Worm (Caenorhabditis elegans) whole organism, L1 larva: ENCODE results near the gene F36A4.3.
A peak's percentile ranks its signal among the peaks of the same experiment; 100 is the strongest.

Experiments used
- C04F5.9 ChIP-seq: sonication (generic microtip); optimal IDR thresholded peaks from 2 replicates; lab custom pipeline; 2016; ENCODE audit warnings: missing genetic modification characterization, missing compliant biosample characterization
- aly-2 ChIP-seq: fragments of 150-350 bp; optimal IDR thresholded peaks from 2 replicates; lab custom pipeline; 2014; ENCODE audit warnings: missing biosample characterization, missing genetic modification characterization
- blmp-1 ChIP-seq: fragments of 150-350 bp; optimal IDR thresholded peaks from 2 replicates; lab custom pipeline; 2014; ENCODE audit warnings: missing biosample characterization, missing genetic modification characterization
- ceh-8 ChIP-seq: fragments of 200-800 bp; sonication (Bioruptor generic); optimal IDR thresholded peaks from 2 replicates; lab custom pipeline; 2018; ENCODE audit warnings: mild to moderate bottlenecking, missing genetic modification characterization, moderate library complexity, missing compliant biosample characterization
- ceh-90 ChIP-seq: sonication (generic microtip); optimal IDR thresholded peaks from 2 replicates; lab custom pipeline; 2016; ENCODE audit warnings: missing genetic modification characterization, missing compliant biosample characterization
- dpl-1 ChIP-seq, 3 experiments: fragments of 150-350 bp in 2 of 3; sonication (generic microtip) in 1 of 3; optimal IDR thresholded peaks; 2 replicates each; lab custom pipeline; 2014 to 2017; ENCODE audit warnings: missing biosample characterization in 3 of 3, missing genetic modification characterization in 3 of 3, missing genetic modification reagents in 3 of 3
- dsc-1 ChIP-seq: sonication (generic microtip); optimal IDR thresholded peaks from 2 replicates; lab custom pipeline; 2016; ENCODE audit warnings: mild to moderate bottlenecking, missing genetic modification characterization, missing compliant biosample characterization
- efl-1 ChIP-seq, 4 experiments: fragments of 150-350 bp; optimal IDR thresholded peaks in 3 of 4; peaks in 1 of 4; 1 replicate in 1 of 4; 2 replicates in 3 of 4; lab custom pipeline; 2014; ENCODE audit warnings: missing biosample characterization in 2 of 4, missing genetic modification characterization in 2 of 4, missing genetic modification reagents in 2 of 4
- egl-13 ChIP-seq: sonication (generic microtip); optimal IDR thresholded peaks from 2 replicates; lab custom pipeline; 2016; ENCODE audit warnings: missing genotype, missing genetic modification reagents, missing genetic modification characterization, missing compliant biosample characterization
- elt-3 ChIP-seq, 6 experiments: fragments of 150-350 bp in 1 of 6; sonication (generic microtip); optimal IDR thresholded peaks; 2 replicates each; lab custom pipeline; 2017 to 2018; ENCODE audit warnings: missing biosample characterization in 6 of 6, missing genetic modification characterization in 6 of 6, inconsistent platforms in 1 of 6
- fkh-4 ChIP-seq: sonication (generic microtip); optimal IDR thresholded peaks from 2 replicates; lab custom pipeline; 2016; ENCODE audit warnings: missing compliant biosample characterization, missing genetic modification characterization, borderline replicate concordance
- fos-1 ChIP-seq: fragments of 150-350 bp; optimal IDR thresholded peaks from 2 replicates; lab custom pipeline; 2014; ENCODE audit warnings: missing biosample characterization, missing genetic modification characterization
- grh-1 ChIP-seq: fragments of 200-800 bp; sonication (Bioruptor generic); IDR thresholded peaks from 2 replicates; pipeline ENCODE4 v1.3.6; 2022; ENCODE audit warnings: missing genetic modification reagents, missing genetic modification characterization, missing compliant biosample characterization
- hlh-17 ChIP-seq: fragments of 200-800 bp; sonication (Bioruptor generic); optimal IDR thresholded peaks from 2 replicates; lab custom pipeline; 2018; ENCODE audit warnings: missing genetic modification characterization, mild to moderate bottlenecking, missing compliant biosample characterization, moderate library complexity, borderline replicate concordance
- irx-1 ChIP-seq: sonication (generic microtip); optimal IDR thresholded peaks from 2 replicates; lab custom pipeline; 2016; ENCODE audit warnings: missing genetic modification characterization, missing compliant biosample characterization
- jun-1 ChIP-seq: fragments of 150-350 bp; optimal IDR thresholded peaks from 2 replicates; lab custom pipeline; 2014; ENCODE audit warnings: missing biosample characterization, missing genetic modification reagents, missing genetic modification characterization
- lin-15B ChIP-seq: fragments of 150-350 bp; sonication (generic microtip); optimal IDR thresholded peaks from 3 replicates; lab custom pipeline; 2014; ENCODE audit warnings: missing biosample characterization, missing genetic modification characterization
- lin-35 ChIP-seq, 2 experiments: fragments of 150-350 bp; optimal IDR thresholded peaks; 2 replicates each; lab custom pipeline; 2014; ENCODE audit warnings: missing biosample characterization in 2 of 2, missing genetic modification characterization in 2 of 2, missing genetic modification reagents in 2 of 2
- lin-39 ChIP-seq: fragments of 150-350 bp; optimal IDR thresholded peaks from 2 replicates; lab custom pipeline; 2014; ENCODE audit warnings: missing biosample characterization, missing genetic modification reagents, missing genetic modification characterization
- mab-9 ChIP-seq: fragments of 200-800 bp; sonication (Bioruptor generic); IDR thresholded peaks from 2 replicates; pipeline ENCODE4 v1.3.6; 2022; ENCODE audit warnings: missing genetic modification reagents, missing genetic modification characterization, missing compliant biosample characterization
- mep-1 ChIP-seq: fragments of 150-350 bp; optimal IDR thresholded peaks from 2 replicates; lab custom pipeline; 2014; ENCODE audit warnings: missing biosample characterization, missing genetic modification characterization
- nhr-12 ChIP-seq: sonication (generic microtip); optimal IDR thresholded peaks from 2 replicates; lab custom pipeline; 2017; ENCODE audit warnings: missing biosample characterization, missing genetic modification characterization
- nhr-20 ChIP-seq: sonication (generic microtip); optimal IDR thresholded peaks from 2 replicates; lab custom pipeline; 2016; ENCODE audit warnings: mild to moderate bottlenecking, missing genetic modification characterization, missing compliant biosample characterization
- nhr-28 ChIP-seq: fragments of 150-350 bp; optimal IDR thresholded peaks from 2 replicates; lab custom pipeline; 2014; ENCODE audit warnings: missing biosample characterization, missing genetic modification characterization
- nhr-47 ChIP-seq: sonication (generic microtip); optimal IDR thresholded peaks from 2 replicates; lab custom pipeline; 2016; ENCODE audit warnings: mild to moderate bottlenecking, missing genetic modification characterization, moderate library complexity, missing compliant biosample characterization
- nhr-76 ChIP-seq: sonication (generic microtip); optimal IDR thresholded peaks from 2 replicates; lab custom pipeline; 2017; ENCODE audit warnings: missing biosample characterization, missing genetic modification characterization
- nhr-84 ChIP-seq: sonication (generic microtip); optimal IDR thresholded peaks from 2 replicates; lab custom pipeline; 2017; ENCODE audit warnings: missing biosample characterization, missing genetic modification characterization
- nhr-85 ChIP-seq: sonication (generic microtip); peaks from one replicate; lab custom pipeline; 2016; ENCODE audit warnings: missing genetic modification characterization, inconsistent platforms, missing compliant biosample characterization
- nhr-90 ChIP-seq: sonication (generic microtip); optimal IDR thresholded peaks from 2 replicates; lab custom pipeline; 2016; ENCODE audit warnings: mild to moderate bottlenecking, missing genetic modification characterization, missing compliant biosample characterization; ENCODE audit not compliant: poor library complexity
- pag-3 ChIP-seq: sonication (generic microtip); optimal IDR thresholded peaks from 2 replicates; lab custom pipeline; 2017; ENCODE audit warnings: missing genetic modification characterization, mild to moderate bottlenecking, missing compliant biosample characterization, antibody characterized with exemption, borderline replicate concordance; ENCODE audit not compliant: insufficient read depth
- pax-3 ChIP-seq: fragments of 200-800 bp; sonication (Bioruptor generic); optimal IDR thresholded peaks from 2 replicates; lab custom pipeline; 2018; ENCODE audit warnings: mild to moderate bottlenecking, missing genetic modification characterization, moderate library complexity, missing compliant biosample characterization
- skn-1 ChIP-seq: fragments of 150-350 bp; optimal IDR thresholded peaks from 2 replicates; lab custom pipeline; 2014; ENCODE audit warnings: missing biosample characterization, missing genetic modification characterization
- snpc-4 ChIP-seq: fragments of 150-350 bp; optimal IDR thresholded peaks from 2 replicates; lab custom pipeline; 2014; ENCODE audit warnings: missing biosample characterization, missing genetic modification characterization
- sup-37 ChIP-seq: fragments of 200-800 bp; sonication (Bioruptor generic); optimal IDR thresholded peaks from 2 replicates; lab custom pipeline; 2018; ENCODE audit warnings: mild to moderate bottlenecking, missing genetic modification characterization, missing compliant biosample characterization
- unc-30 ChIP-seq: sonication (generic microtip); optimal IDR thresholded peaks from 2 replicates; lab custom pipeline; 2017; ENCODE audit warnings: missing biosample characterization, missing genetic modification characterization
- unc-62 ChIP-seq: fragments of 150-350 bp; optimal IDR thresholded peaks from 2 replicates; lab custom pipeline; 2014; ENCODE audit warnings: missing biosample characterization, missing genetic modification reagents, missing genetic modification characterization
- vab-15 ChIP-seq: sonication (generic microtip); optimal IDR thresholded peaks from 2 replicates; lab custom pipeline; 2017; ENCODE audit warnings: missing genotype, mild to moderate bottlenecking, missing genetic modification characterization, missing compliant biosample characterization
- zip-4 ChIP-seq: fragments of 200-800 bp; sonication (Bioruptor generic); optimal IDR thresholded peaks from 2 replicates; lab custom pipeline; 2018; ENCODE audit warnings: mild to moderate bottlenecking, missing genetic modification characterization, moderate library complexity, missing compliant biosample characterization
- ztf-4 ChIP-seq: fragments of 150-350 bp; optimal IDR thresholded peaks from 2 replicates; lab custom pipeline; 2014; ENCODE audit warnings: missing biosample characterization, missing genetic modification characterization

Gene F36A4.3

DNA sequence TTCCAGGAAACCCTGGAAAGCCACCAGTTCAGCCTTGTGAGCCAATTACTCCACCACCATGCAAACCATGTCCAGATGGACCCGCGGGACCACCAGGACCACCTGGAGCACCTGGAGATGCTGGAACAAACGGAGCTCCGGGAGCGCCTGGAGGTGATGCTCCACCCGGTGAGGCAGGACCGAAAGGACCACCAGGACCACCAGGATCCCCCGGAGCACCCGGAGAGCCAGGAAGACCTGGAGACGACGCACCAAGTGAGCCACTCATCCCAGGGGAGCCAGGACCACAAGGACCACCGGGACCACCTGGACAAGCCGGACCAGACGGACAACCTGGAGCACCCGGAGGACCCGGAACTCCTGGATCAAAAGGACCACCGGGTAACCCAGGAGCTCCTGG lies 4.8 kb upstream of the F36A4.3 start:
- no peak for TF ChIP-seq mab-9 (GFP tag; lab: Robert Waterston, UW)
- peak; percentile 74 for TF ChIP-seq ceh-8 (GFP tag; lab: Kevin White, UChicago)

DNA sequence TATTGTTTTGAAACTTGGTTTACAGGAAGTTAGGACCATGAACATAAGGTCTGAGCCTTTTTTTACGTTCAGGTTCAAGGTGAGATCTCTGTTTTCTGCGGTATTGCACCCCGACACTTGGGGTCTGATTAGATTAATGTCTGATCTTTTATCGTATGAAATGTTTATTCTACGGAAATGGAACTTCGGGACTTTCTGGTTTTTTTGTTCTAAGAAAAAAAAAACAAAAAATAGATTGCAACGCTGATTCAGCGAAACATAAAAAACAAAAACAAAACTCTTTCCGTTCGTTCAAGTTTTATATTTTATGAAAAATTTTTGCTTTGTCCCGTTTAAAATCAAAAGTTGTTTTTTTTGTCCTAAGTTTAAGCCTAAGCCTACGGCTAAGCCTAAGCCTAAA lies 4.2 kb upstream of the F36A4.3 start, which contains the start of gene F36A4.5:
F36A4.5 (plus strand) TSS at position 301 of the 400 bp plus-strand sequence.
- no peak for TF ChIP-seq nhr-85 (tag; lab: Kevin White, UChicago)
- no peak for TF ChIP-seq nhr-12 (tag; lab: Kevin White, UChicago)
- TF ChIP-seq vab-15, result no peak
- no peak for TF ChIP-seq aly-2 (tag; lab: Kevin White, UChicago)
- TF ChIP-seq ceh-90, result no peak
- no peak for TF ChIP-seq ztf-4
- no peak for TF ChIP-seq zip-4
- TF ChIP-seq fkh-4 (tag; lab: Kevin White, UChicago), result no peak
- no peak for TF ChIP-seq lin-35 (GFP tag; optimal IDR thresholded peaks at IDR 0.05; lab: Kevin White, UChicago)
- TF ChIP-seq lin-15B (tag; lab: Kevin White, UChicago), result no peak
- TF ChIP-seq skn-1, result no peak
- TF ChIP-seq nhr-28 (tag; lab: Kevin White, UChicago), result no peak
- no peak for TF ChIP-seq ceh-8 (GFP tag; lab: Kevin White, UChicago)
- no peak for TF ChIP-seq lin-39 (tag; lab: Kevin White, UChicago)
- TF ChIP-seq jun-1 (tag; lab: Kevin White, UChicago), result no peak
- no peak for TF ChIP-seq mep-1 (tag; lab: Kevin White, UChicago)
- TF ChIP-seq unc-62 (GFP tag; lab: Kevin White, UChicago), result no peak
- TF ChIP-seq dsc-1 (tag; lab: Kevin White, UChicago), result no peak

DNA sequence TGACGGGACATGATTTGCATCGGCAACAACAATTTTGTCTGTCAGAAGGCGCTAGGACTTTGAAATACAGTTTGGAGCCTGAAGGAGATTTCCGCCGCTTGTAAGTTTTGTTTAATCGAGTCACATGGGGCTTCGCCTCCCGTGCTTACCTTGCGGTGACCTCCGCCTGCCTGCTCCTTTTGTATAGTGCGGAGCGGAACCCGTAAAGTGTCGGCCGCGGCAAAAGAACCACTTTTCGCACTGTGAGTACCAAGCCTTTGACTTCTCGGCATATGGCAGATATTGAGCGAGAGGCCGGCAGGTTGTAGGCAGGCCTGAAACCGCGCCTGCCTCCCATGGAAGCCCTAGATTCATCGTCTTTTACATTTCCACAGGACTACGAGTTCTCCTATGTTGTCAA lies 3.5 kb upstream of the F36A4.3 start:
- TF ChIP-seq pag-3 (no peak), nhr-47 (tag; lab: Kevin White, UChicago) (no peak), nhr-85 (tag; lab: Kevin White, UChicago) (peak; percentile 37), snpc-4 (peak; percentile 63)
- TF ChIP-seq, all 84 proteins: peak for 2

DNA sequence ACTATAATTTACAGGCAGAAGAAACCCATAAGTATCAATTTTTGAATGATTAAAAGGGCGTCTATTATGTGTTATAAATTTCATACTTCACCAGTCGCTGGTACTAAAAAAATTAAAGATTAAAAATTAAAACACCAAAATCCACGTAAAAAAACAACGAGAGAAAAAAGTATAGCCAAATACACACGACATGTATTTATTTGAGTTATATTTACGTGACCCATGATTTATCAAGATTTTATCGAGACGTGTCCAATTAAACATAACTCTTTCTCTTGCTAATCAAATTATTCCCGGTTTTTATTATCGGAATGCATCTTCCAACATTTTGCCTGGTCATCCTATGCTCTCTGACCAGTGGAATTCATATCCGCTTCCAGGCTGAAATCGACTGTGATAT lies 2.1 kb upstream of the F36A4.3 start, which contains the start of gene F36A4.4:
F36A4.4 (plus strand) TSS at position 301 of the 400 bp plus-strand sequence.
- no peak for TF ChIP-seq elt-3 (tag; optimal IDR thresholded peaks at IDR 0.05; lab: Kevin White, UChicago)
- TF ChIP-seq nhr-84 (tag; lab: Kevin White, UChicago), result no peak
- TF ChIP-seq, all 84 proteins: peak for 0

DNA sequence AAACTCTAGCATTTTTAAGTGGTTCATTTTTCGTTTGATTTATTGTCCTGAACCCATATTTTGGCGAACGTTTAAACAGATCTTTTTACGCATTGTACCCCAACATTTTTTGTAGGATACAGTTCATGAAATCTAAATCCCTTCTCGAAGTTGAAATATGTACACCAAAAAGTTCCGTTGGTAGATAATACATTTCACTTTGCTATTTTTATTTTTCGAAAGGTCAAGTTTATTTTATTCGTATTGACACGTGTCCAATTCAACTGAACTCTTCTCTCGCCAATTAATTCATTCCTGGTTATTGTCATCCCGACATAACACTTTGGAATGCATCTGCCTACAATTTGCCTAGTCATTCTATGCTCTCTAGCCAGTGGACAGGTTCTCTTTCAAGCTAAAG lies 1.5 kb downstream of the F36A4.3 start, which contains the start of gene F36A4.2:
F36A4.2 (plus strand) TSS at position 301 of the 400 bp plus-strand sequence.
- TF ChIP-seq nhr-76 (tag; lab: Kevin White, UChicago) (no peak), hlh-17 (GFP tag; lab: Kevin White, UChicago) (no peak), C04F5.9 (tag; lab: Kevin White, UChicago) (no peak), nhr-20 (no peak), pax-3 (no peak), nhr-90 (no peak), fos-1 (tag; lab: Kevin White, UChicago) (no peak), dpl-1 (GFP tag; optimal IDR thresholded peaks at IDR 0.05; lab: Kevin White, UChicago) (no peak), fkh-4 (tag; lab: Kevin White, UChicago) (no peak), lin-15B (tag; lab: Kevin White, UChicago) (no peak), sup-37 (GFP tag; lab: Kevin White, UChicago) (no peak), blmp-1 (tag; lab: Kevin White, UChicago) (no peak), irx-1 (tag; lab: Kevin White, UChicago) (no peak), unc-30 (tag; lab: Kevin White, UChicago) (no peak), egl-13 (no peak), nhr-28 (tag; lab: Kevin White, UChicago) (no peak), grh-1 (no peak), efl-1 (optimal IDR thresholded peaks at IDR 0.05; lab: Kevin White, UChicago) (no peak), efl-1 (GFP tag; optimal IDR thresholded peaks at IDR 0.05 in 1 of 2; lab: Kevin White, UChicago) (no peak)
